Worm (Caenorhabditis elegans) whole organism, L4 larva: ENCODE results near the gene glr-2.

Experiments
- D1046.2 ChIP-seq: fragments of 200-800 bp; sonication (Bioruptor generic); IDR thresholded peaks from 2 replicates; pipeline ENCODE4 v1.3.6; 2022; ENCODE audit warnings: missing genetic modification characterization, missing compliant biosample characterization
- F10B5.3 ChIP-seq: sonication (generic microtip); optimal IDR thresholded peaks from 2 replicates; lab custom pipeline; 2016; ENCODE audit warnings: mild to moderate bottlenecking, missing genetic modification characterization, missing compliant biosample characterization
- F44E2.7 ChIP-seq: fragments of 200-800 bp; sonication (Bioruptor generic); IDR thresholded peaks from 2 replicates; pipeline ENCODE4 v2.1.2; 2022; ENCODE audit warnings: missing genetic modification characterization, missing compliant biosample characterization
- F49E8.2 ChIP-seq: sonication (generic microtip); optimal IDR thresholded peaks from 2 replicates; lab custom pipeline; 2016; ENCODE audit warnings: missing compliant biosample characterization, mild to moderate bottlenecking, missing genetic modification characterization, borderline replicate concordance
- Y105C5A.15 ChIP-seq: fragments of 200-800 bp; sonication (Bioruptor generic); IDR thresholded peaks from 2 replicates; pipeline ENCODE4 v1.3.6; 2022; ENCODE audit warnings: missing genetic modification characterization, missing compliant biosample characterization
- Y48G9A.11 ChIP-seq: fragments of 200-800 bp; sonication (Bioruptor generic); IDR thresholded peaks from 2 replicates; pipeline ENCODE4 v1.3.6; 2022; ENCODE audit warnings: missing genetic modification reagents, missing genetic modification characterization, missing compliant biosample characterization
- ZK337.2 ChIP-seq: fragments of 200-800 bp; sonication (Bioruptor generic); IDR thresholded peaks from 2 replicates; pipeline ENCODE4 v1.3.6; 2022; ENCODE audit warnings: missing genetic modification reagents, missing genetic modification characterization, missing compliant biosample characterization
- ZK546.5 ChIP-seq, 2 experiments: sonication (generic microtip); optimal IDR thresholded peaks; 2 replicates each; lab custom pipeline; 2017; ENCODE audit warnings: missing biosample characterization in 2 of 2, missing genetic modification characterization in 2 of 2
- aha-1 ChIP-seq: fragments of 150-350 bp; peaks from one replicate; lab custom pipeline; 2014; ENCODE audit warnings: missing biosample characterization, missing genetic modification characterization
- aly-2 ChIP-seq: sonication (generic microtip); optimal IDR thresholded peaks from 2 replicates; lab custom pipeline; 2018; ENCODE audit warnings: missing biosample characterization, missing genetic modification characterization
- arid-1 ChIP-seq: fragments of 200-800 bp; sonication (Bioruptor generic); conservative IDR thresholded peaks from 2 replicates; pipeline ENCODE4 v1.3.6; 2022; ENCODE audit warnings: missing genetic modification reagents, missing genetic modification characterization, missing compliant biosample characterization
- ceh-32 ChIP-seq: sonication (generic microtip); optimal IDR thresholded peaks from 2 replicates; lab custom pipeline; 2016; ENCODE audit warnings: mild to moderate bottlenecking, missing genetic modification characterization, missing compliant biosample characterization; ENCODE audit not compliant: poor library complexity
- ceh-62 ChIP-seq: sonication (generic microtip); optimal IDR thresholded peaks from 2 replicates; lab custom pipeline; 2017; ENCODE audit warnings: missing biosample characterization, missing genetic modification characterization
- daf-12 ChIP-seq: fragments of 150-350 bp; optimal IDR thresholded peaks from 2 replicates; lab custom pipeline; 2014; ENCODE audit warnings: missing biosample characterization, missing genetic modification reagents, missing genetic modification characterization
- dmd-8 ChIP-seq: fragments of 200-800 bp; sonication (Bioruptor generic); IDR thresholded peaks from 2 replicates; pipeline ENCODE4 v1.3.6; 2022; ENCODE audit warnings: missing genetic modification characterization, missing compliant biosample characterization
- fos-1 ChIP-seq: fragments of 150-350 bp; optimal IDR thresholded peaks from 2 replicates; lab custom pipeline; 2014; ENCODE audit warnings: missing biosample characterization, missing genetic modification characterization
- hlh-11 ChIP-seq: fragments of 200-800 bp; sonication (Bioruptor generic); optimal IDR thresholded peaks from 2 replicates; lab custom pipeline; 2018; ENCODE audit warnings: mild to moderate bottlenecking, missing genetic modification characterization, missing compliant biosample characterization
- hlh-30 ChIP-seq: sonication (generic microtip); optimal IDR thresholded peaks from 2 replicates; lab custom pipeline; 2017; ENCODE audit warnings: antibody characterized with exemption, mild to moderate bottlenecking, missing genetic modification characterization, missing compliant biosample characterization; ENCODE audit not compliant: insufficient read depth
- hmg-1.1 ChIP-seq: fragments of 200-800 bp; sonication (Bioruptor generic); IDR thresholded peaks from 2 replicates; pipeline ENCODE4 v1.3.6; 2022; ENCODE audit warnings: missing genetic modification reagents, missing genetic modification characterization, missing compliant biosample characterization
- lim-7 ChIP-seq: fragments of 200-800 bp; sonication (Bioruptor generic); IDR thresholded peaks from 2 replicates; pipeline ENCODE4 v1.3.6; 2022; ENCODE audit warnings: missing genetic modification characterization, missing compliant biosample characterization
- lin-1 ChIP-seq: fragments of 200-800 bp; sonication (Bioruptor generic); IDR thresholded peaks from 2 replicates; pipeline ENCODE4 v1.3.6; 2022; ENCODE audit warnings: missing genetic modification reagents, missing genetic modification characterization, missing compliant biosample characterization
- lin-15B ChIP-seq: fragments of 150-350 bp; sonication (generic microtip); optimal IDR thresholded peaks from 3 replicates; lab custom pipeline; 2014; ENCODE audit warnings: missing biosample characterization, missing genetic modification characterization
- lin-38 ChIP-seq: fragments of 200-800 bp; sonication (Bioruptor generic); IDR thresholded peaks from 2 replicates; pipeline ENCODE4 v1.3.6; 2022; ENCODE audit warnings: missing genetic modification reagents, missing genetic modification characterization, missing compliant biosample characterization
- lin-39 ChIP-seq: fragments of 150-350 bp; optimal IDR thresholded peaks from 2 replicates; lab custom pipeline; 2014; ENCODE audit warnings: missing biosample characterization, missing genetic modification reagents, missing genetic modification characterization
- lir-3 ChIP-seq: sonication (generic microtip); optimal IDR thresholded peaks from 2 replicates; lab custom pipeline; 2016; ENCODE audit warnings: mild to moderate bottlenecking, missing genetic modification characterization, missing compliant biosample characterization
- madf-5 ChIP-seq, 2 experiments: fragments of 200-800 bp; sonication (Bioruptor generic); IDR thresholded peaks; 2 replicates each; pipeline ENCODE4 v1.3.6; 2022; ENCODE audit warnings: missing compliant biosample characterization in 2 of 2, missing genetic modification characterization in 2 of 2
- mdt-29 ChIP-seq: fragments of 200-800 bp; sonication (Bioruptor generic); IDR thresholded peaks from 2 replicates; pipeline ENCODE4 v1.3.6; 2022; ENCODE audit warnings: missing genetic modification reagents, missing genetic modification characterization, missing compliant biosample characterization
- mes-2 ChIP-seq: sonication (generic microtip); optimal IDR thresholded peaks from 2 replicates; lab custom pipeline; 2016; ENCODE audit warnings: missing genotype, mild to moderate bottlenecking, missing genetic modification characterization, missing compliant biosample characterization; ENCODE audit not compliant: poor library complexity, severe bottlenecking
- nhr-10 ChIP-seq: fragments of 150-350 bp; optimal IDR thresholded peaks from 2 replicates; lab custom pipeline; 2014; ENCODE audit warnings: missing biosample characterization, missing genetic modification characterization
- nhr-102 ChIP-seq: sonication (generic microtip); optimal IDR thresholded peaks from 2 replicates; lab custom pipeline; 2016; ENCODE audit warnings: mild to moderate bottlenecking, missing genetic modification characterization, moderate library complexity, missing compliant biosample characterization
- nhr-237 ChIP-seq: sonication (generic microtip); optimal IDR thresholded peaks from 2 replicates; lab custom pipeline; 2017; ENCODE audit warnings: missing biosample characterization, missing genetic modification characterization
- nhr-28 ChIP-seq: fragments of 150-350 bp; optimal IDR thresholded peaks from 2 replicates; lab custom pipeline; 2014; ENCODE audit warnings: missing biosample characterization, missing genetic modification characterization
- nhr-41 ChIP-seq: fragments of 200-800 bp; sonication (Bioruptor generic); IDR thresholded peaks from 2 replicates; pipeline ENCODE4 v1.3.6; 2022; ENCODE audit warnings: missing genetic modification reagents, missing genetic modification characterization, missing compliant biosample characterization
- nhr-48 ChIP-seq: sonication (generic microtip); optimal IDR thresholded peaks from 2 replicates; lab custom pipeline; 2016; ENCODE audit warnings: mild to moderate bottlenecking, missing genetic modification characterization, missing compliant biosample characterization
- nhr-76 ChIP-seq: fragments of 150-350 bp; optimal IDR thresholded peaks from 2 replicates; lab custom pipeline; 2014; ENCODE audit warnings: missing biosample characterization, missing genetic modification characterization
- pqm-1 ChIP-seq: sonication (generic microtip); optimal IDR thresholded peaks from 2 replicates; lab custom pipeline; 2017; ENCODE audit warnings: missing biosample characterization, missing genetic modification characterization
- skn-1 ChIP-seq: fragments of 150-350 bp; optimal IDR thresholded peaks from 2 replicates; lab custom pipeline; 2014; ENCODE audit warnings: missing biosample characterization, missing genetic modification characterization
- snpc-1.2 ChIP-seq: fragments of 200-800 bp; sonication (Bioruptor generic); IDR thresholded peaks from 2 replicates; pipeline ENCODE4 v1.3.6; 2022; ENCODE audit warnings: missing genetic modification reagents, missing genetic modification characterization, missing compliant biosample characterization
- unc-130 ChIP-seq: sonication (generic microtip); optimal IDR thresholded peaks from 2 replicates; lab custom pipeline; 2016; ENCODE audit warnings: missing genetic modification reagents, missing genetic modification characterization, missing compliant biosample characterization
- unc-62 ChIP-seq, 3 experiments: fragments of 150-350 bp in 1 of 3; sonication (generic microtip); optimal IDR thresholded peaks in 2 of 3; peaks in 1 of 3; 1 replicate in 1 of 3; 2 replicates in 2 of 3; lab custom pipeline; 2014 to 2017; ENCODE audit warnings: missing biosample characterization in 3 of 3, missing genetic modification characterization in 3 of 3, missing genetic modification reagents in 3 of 3, missing genotype in 1 of 3
- zag-1 ChIP-seq: fragments of 150-350 bp; optimal IDR thresholded peaks from 2 replicates; lab custom pipeline; 2014; ENCODE audit warnings: missing biosample characterization, missing genetic modification characterization
- zip-11 ChIP-seq: fragments of 200-800 bp; sonication (Bioruptor generic); IDR thresholded peaks from 2 replicates; pipeline ENCODE4 v1.3.6; 2022; ENCODE audit warnings: missing genetic modification characterization, missing compliant biosample characterization

glr-2 gene

ce11 chrIII:7103940-7104440 lies 40.8 kb downstream of the glr-2 start, which contains the start of gene cpg-2:
TSS of gene cpg-2 (minus strand) at chrIII:7103990.
- TF ChIP-seq Y48G9A.11 (GFP tag; lab: Robert Waterston, UW): peak; percentile 86
- no peak for TF ChIP-seq nhr-237
- no peak for TF ChIP-seq pqm-1 (tag; lab: Kevin White, UChicago)
- no peak for TF ChIP-seq daf-12 (tag; lab: Kevin White, UChicago)
- TF ChIP-seq nhr-10 (tag; lab: Kevin White, UChicago): no peak
- TF ChIP-seq lin-15B (tag; lab: Kevin White, UChicago): no peak
- TF ChIP-seq D1046.2 (GFP tag; lab: Robert Waterston, UW): no peak
- peak; percentile 82 for TF ChIP-seq F49E8.2
- TF ChIP-seq hlh-30 (tag; lab: Kevin White, UChicago): no peak
- TF ChIP-seq nhr-76 (tag; lab: Kevin White, UChicago): no peak
- no peak for TF ChIP-seq F10B5.3 (tag; lab: Kevin White, UChicago)
- no peak for TF ChIP-seq hmg-1.1 (GFP tag; lab: Robert Waterston, UW)
- no peak for TF ChIP-seq mes-2 (tag; lab: Kevin White, UChicago)
- TF ChIP-seq nhr-28: no peak
- no peak for TF ChIP-seq fos-1
- no peak for TF ChIP-seq hlh-11 (tag; lab: Kevin White, UChicago)
- peak; percentile 90 for TF ChIP-seq lin-38
- peak; percentile 39; the same call in 1 of the 2 replicates for TF ChIP-seq snpc-1.2 (GFP tag; lab: Robert Waterston, UW)
- TF ChIP-seq ceh-32 (tag; lab: Kevin White, UChicago): no peak
- TF ChIP-seq unc-130 (GFP tag; lab: Kevin White, UChicago): peak; percentile 96

DNA sequence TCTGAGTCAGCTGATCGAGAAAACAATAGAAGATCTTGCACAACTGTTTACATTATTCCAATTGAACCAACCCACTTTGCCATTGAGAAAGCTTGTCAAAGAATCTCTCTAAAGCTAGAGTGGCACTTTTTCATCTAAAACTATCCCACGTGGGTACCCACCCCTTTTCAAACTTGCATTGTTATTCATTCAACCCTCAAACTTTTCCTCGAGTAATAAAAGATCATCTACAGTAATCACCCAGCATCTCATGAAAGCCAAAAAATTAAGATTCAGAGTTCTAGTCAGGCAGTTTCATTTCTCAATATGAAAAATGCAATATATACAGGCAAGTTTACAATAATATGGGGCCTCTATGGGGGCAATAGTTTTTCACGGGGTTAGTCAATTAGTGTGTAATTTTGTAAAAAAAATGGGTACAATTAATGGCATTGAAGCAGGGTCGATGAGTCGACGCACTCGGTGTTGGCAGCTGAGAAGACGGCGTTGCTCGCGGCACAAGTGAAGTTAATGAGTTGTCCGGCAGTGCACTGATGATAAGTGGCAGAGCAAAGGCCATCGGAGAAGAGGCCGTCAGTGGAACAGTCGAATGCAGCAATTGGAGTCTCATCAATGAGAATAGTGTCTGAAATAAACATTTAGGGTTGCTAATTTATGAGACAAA lies 42.8 kb downstream of the glr-2 start:
- TF ChIP-seq lim-7 (GFP tag; lab: Robert Waterston, UW) (0 out of 2 replicates have a peak, but pooled peaks have one; percentile 43), F10B5.3 (tag; lab: Kevin White, UChicago) (no peak), zag-1 (tag; lab: Kevin White, UChicago) (no peak), hmg-1.1 (GFP tag; lab: Robert Waterston, UW) (no peak), madf-5 (GFP tag; IDR thresholded peaks at IDR 0.05; lab: Robert Waterston, UW) (peak in 1 of 2 experiments; percentile 35; a peak in 1 of 4 replicates), Y105C5A.15 (0 out of 2 replicates have a peak, but pooled peaks have one; percentile 9), F44E2.7 (GFP tag; lab: Robert Waterston, UW) (no peak), F49E8.2 (peak; percentile 25), D1046.2 (GFP tag; lab: Robert Waterston, UW) (0 out of 2 replicates have a peak, but pooled peaks have one; percentile 13), lin-1 (GFP tag; lab: Robert Waterston, UW) (0 out of 2 replicates have a peak, but pooled peaks have one; percentile 31), unc-130 (GFP tag; lab: Kevin White, UChicago) (peak; percentile 79), skn-1 (tag; lab: Kevin White, UChicago) (no peak), mdt-29 (GFP tag; lab: Robert Waterston, UW) (no peak), arid-1 (GFP tag; lab: Robert Waterston, UW) (0 out of 2 replicates have a peak, but pooled peaks have one; percentile 20)

ce11 chrIII:7100001-7100400 lies 44.8 kb downstream of the glr-2 start, which contains the start of gene ZK418.11:
TSS of gene ZK418.11 (plus strand) at chrIII:7100289.
- TF ChIP-seq zip-11 (GFP tag; lab: Robert Waterston, UW): no peak
- TF ChIP-seq ceh-32 (tag; lab: Kevin White, UChicago): no peak
- TF ChIP-seq hlh-30 (tag; lab: Kevin White, UChicago): no peak
- TF ChIP-seq lin-1 (GFP tag; lab: Robert Waterston, UW): no peak
- TF ChIP-seq lir-3 (tag; lab: Kevin White, UChicago): no peak
- TF ChIP-seq nhr-102: no peak
- no peak for TF ChIP-seq ZK337.2 (GFP tag; lab: Robert Waterston, UW)
- TF ChIP-seq F49E8.2: no peak
- TF ChIP-seq daf-12 (tag; lab: Kevin White, UChicago): no peak
- TF ChIP-seq nhr-41 (GFP tag; lab: Robert Waterston, UW): no peak
- no peak for TF ChIP-seq lin-38
- TF ChIP-seq unc-62 (GFP tag; optimal IDR thresholded peaks at IDR 0.05 in 1 of 2; lab: Kevin White, UChicago): no peak
- no peak for TF ChIP-seq unc-62 (tag; optimal IDR thresholded peaks at IDR 0.05; lab: Kevin White, UChicago)
- no peak for TF ChIP-seq aly-2 (tag; lab: Kevin White, UChicago)
- no peak for TF ChIP-seq dmd-8
- no peak for TF ChIP-seq nhr-48 (tag; lab: Kevin White, UChicago)
- no peak for TF ChIP-seq snpc-1.2 (GFP tag; lab: Robert Waterston, UW)
- no peak for TF ChIP-seq ceh-62 (tag; lab: Kevin White, UChicago)
- no peak for TF ChIP-seq ZK546.5 (tag; optimal IDR thresholded peaks at IDR 0.05; lab: Kevin White, UChicago)
- TF ChIP-seq lin-39 (tag; lab: Kevin White, UChicago): no peak
- TF ChIP-seq aha-1 (tag; lab: Kevin White, UChicago): no peak
- TF ChIP-seq, all 104 proteins: peak for 0
